Worm (Caenorhabditis elegans): ENCODE data around the gene sfxn-1.4.
A peak's percentile ranks its signal among the peaks of the same experiment; 100 is the strongest.

The sfxn-1.4 gene

DNA sequence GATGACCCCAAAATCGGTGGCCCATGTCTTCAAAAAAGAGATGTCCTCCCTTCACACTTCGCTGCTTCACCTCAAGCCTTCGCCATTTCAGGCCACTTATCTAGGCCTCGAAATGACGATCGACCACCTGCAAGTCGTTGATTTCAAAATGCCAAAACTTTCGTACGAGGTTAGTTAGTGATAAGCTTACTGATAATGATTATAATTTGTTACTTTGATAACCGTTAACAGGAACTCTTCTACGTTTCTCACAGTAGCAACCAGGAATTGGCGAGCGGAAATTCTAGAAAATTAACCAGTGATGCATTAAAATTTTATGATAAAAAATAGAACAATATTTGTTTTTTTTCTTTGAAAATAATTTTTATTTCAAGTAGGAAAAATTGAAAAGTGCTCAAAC lies 34.2 kb downstream of the sfxn-1.4 start:
- TF ChIP-seq snpc-3.4 (tag; optimal IDR thresholded peaks at IDR 0.05) = no peak
- TF ChIP-seq pha-4 (tag; optimal IDR thresholded peaks at IDR 0.05) = no peak
- TF ChIP-seq mcd-1 (GFP tag; IDR thresholded peaks at IDR 0.05) = no peak
- peak; percentile 16 for TF ChIP-seq nhr-80 (tag; optimal IDR thresholded peaks at IDR 0.05)

DNA sequence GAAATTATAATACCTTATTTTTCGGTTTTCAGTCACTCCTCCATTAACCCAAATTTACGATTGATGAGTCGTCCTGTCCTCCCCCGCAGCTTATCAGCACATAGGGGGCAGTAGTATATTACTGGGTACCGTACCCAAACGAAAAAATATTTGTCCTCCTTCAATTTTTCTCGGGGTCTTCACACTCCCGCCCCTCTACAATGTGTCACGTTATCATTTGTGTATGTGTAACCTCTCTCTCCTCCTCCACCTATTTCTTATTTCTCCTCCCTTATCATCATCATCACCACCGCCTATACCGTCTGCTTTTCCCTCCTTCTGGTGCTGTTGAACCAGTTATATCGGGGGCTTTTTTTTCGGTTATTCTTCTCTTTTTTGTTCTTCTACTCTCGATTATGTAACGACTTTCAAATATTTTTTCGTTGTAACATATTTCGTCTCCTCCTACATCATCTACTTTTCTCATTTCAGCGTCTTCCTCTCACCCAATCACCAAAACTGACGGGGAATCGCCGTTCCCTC lies 34.7 kb downstream of the sfxn-1.4 start, which contains the start of gene ghi-1:
TSS of gene ghi-1 (plus strand) at position 472 of the 522 bp plus-strand sequence.
- TF ChIP-seq nhr-80 (tag; optimal IDR thresholded peaks at IDR 0.05) (peak; percentile 30), snpc-1.3 (tag; optimal IDR thresholded peaks at IDR 0.05; ENCODE audit: insufficient read depth) (no peak), C17E4.6 (GFP tag; IDR thresholded peaks at IDR 0.05) (no peak)

DNA sequence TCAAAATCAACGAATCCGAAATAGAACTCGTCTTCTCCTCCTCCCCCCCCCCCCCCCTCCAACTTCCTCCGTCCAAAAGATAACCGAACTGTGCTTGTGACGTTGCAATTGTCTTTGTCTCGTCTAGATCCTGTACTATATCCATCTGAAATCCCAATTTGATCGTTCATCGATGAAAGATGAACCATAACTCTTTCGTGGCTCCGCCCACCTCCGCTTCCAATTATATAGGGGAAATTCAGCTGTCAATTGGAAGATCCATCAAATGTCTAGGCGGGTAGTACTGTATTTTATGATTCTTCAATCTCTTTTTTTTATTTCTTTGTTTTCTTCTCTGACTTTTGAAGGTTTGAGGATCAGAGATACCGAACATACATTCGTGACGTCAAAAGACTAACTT lies 35.7 kb downstream of the sfxn-1.4 start:
- no peak for TF ChIP-seq mes-4 (tag; optimal IDR thresholded peaks at IDR 0.05)
- no peak for TF ChIP-seq efl-1 (GFP tag; optimal IDR thresholded peaks at IDR 0.05)
- no peak for TF ChIP-seq lin-54 (GFP tag; optimal IDR thresholded peaks at IDR 0.05)
- TF ChIP-seq akir-1 (GFP tag; optimal IDR thresholded peaks at IDR 0.05) = no peak
- TF ChIP-seq madf-8 (GFP tag; conservative IDR thresholded peaks at IDR 0.05) = no peak
- no peak for TF ChIP-seq T07F8.4 (tag; optimal IDR thresholded peaks at IDR 0.05)
- TF ChIP-seq hlh-12 (tag; optimal IDR thresholded peaks at IDR 0.05) = no peak

DNA sequence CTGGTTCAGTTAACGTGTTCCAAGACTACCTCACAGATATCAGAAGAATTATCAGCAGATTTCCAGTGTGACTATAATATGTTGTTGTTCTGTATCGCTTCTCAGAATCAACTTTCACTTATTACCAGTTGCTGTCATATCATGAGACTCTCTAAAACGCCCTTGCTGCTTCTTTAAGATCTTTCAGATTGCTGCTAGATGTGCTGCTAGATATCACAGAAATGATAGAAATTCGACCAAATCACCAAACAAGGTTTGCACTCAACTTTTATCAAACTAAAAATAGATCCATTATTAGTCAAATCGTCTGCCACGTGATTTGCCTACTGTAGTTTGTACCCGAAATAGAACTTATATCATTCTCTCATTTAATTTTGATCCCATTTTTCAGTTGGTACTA lies 36.5 kb downstream of the sfxn-1.4 start:
- no peak for TF ChIP-seq attf-3 (GFP tag; conservative IDR thresholded peaks at IDR 0.05)
- no peak for TF ChIP-seq athp-1 (tag; optimal IDR thresholded peaks at IDR 0.05)
- TF ChIP-seq chd-7 (tag; optimal IDR thresholded peaks at IDR 0.05) = no peak
- TF ChIP-seq somi-1 (GFP tag; optimal IDR thresholded peaks at IDR 0.05) = no peak
- TF ChIP-seq nfyb-1 (GFP tag; IDR thresholded peaks at IDR 0.05) = no peak
- TF ChIP-seq F57A8.1 (GFP tag; optimal IDR thresholded peaks at IDR 0.05) = no peak
- no peak for TF ChIP-seq rec-8 (tag; optimal IDR thresholded peaks at IDR 0.05)
- no peak for TF ChIP-seq Y79H2A.3 (GFP tag; conservative IDR thresholded peaks at IDR 0.05)
- no peak for TF ChIP-seq attf-5 (GFP tag; optimal IDR thresholded peaks at IDR 0.05)
- no peak for TF ChIP-seq atf-7 (tag; optimal IDR thresholded peaks at IDR 0.05)

DNA sequence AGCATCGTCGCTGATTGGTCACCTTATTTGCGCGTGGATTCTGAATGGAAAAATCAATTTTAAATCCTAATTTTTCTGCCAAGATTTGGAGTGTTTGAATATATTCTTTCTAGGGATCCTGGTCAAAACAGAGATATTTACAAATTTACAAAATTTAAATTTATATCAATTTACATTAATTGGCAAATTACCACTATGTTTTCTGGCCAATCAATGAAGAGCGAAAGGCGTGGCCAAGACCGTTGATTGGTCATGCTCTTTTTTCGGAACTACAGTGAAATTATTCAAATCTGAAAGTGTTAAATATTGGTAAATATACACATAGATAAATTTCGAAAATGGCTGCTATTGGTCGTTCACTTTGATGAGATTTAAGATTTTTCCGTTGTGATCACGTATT lies 38.3 kb downstream of the sfxn-1.4 start:
- no peak for TF ChIP-seq attf-5 (GFP tag; optimal IDR thresholded peaks at IDR 0.05)
- TF ChIP-seq cebp-2 (GFP tag; IDR thresholded peaks at IDR 0.05) = no peak

DNA sequence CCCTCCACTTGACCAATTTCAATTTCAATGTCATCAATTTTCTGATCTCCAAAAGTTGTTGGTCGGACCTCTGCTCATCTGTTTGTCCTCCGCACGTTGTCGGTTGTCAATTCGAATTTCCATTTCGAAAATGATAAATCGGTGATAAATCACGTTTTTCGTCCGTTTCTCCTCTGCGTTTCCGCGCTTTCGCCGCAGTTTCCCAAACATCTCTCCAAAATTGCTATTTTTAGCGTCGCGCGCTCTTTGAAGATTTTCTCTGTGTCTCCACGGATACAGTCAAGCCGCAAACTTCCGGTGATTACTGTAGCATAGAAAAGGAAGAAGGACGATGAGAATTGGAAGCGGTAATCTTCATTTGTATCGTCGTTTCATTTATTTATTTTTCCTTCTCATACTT lies 39.0 kb downstream of the sfxn-1.4 start:
- TF ChIP-seq ztf-26 (tag; optimal IDR thresholded peaks at IDR 0.05) (peak; percentile 72), nhr-80 (tag; optimal IDR thresholded peaks at IDR 0.05) (no peak), lsl-1 (GFP tag; optimal IDR thresholded peaks at IDR 0.05) (no peak)

DNA sequence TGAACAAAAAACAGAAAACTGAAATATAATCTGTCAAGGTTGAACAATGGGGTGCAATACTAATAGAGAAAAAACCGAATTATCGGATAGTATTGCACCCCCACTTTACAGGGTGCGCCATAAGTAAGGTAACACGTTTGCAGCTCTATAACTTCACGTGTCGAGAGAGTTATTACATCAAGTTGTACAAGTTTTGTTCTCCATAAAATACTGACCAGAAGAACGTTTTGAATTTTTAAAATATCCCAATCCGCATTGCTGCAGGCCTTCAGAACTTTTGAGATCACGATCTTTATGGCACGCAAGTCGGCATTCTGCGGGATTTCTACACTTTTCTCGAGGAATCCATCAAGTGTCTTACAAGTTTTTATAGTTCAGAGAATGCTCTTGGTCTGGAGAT lies 43.2 kb downstream of the sfxn-1.4 start:
- TF ChIP-seq ztf-22 (GFP tag; optimal IDR thresholded peaks at IDR 0.05) (no peak), repo-1 (tag; optimal IDR thresholded peaks at IDR 0.05) (peak; percentile 8)

Data from whole organism, young adult.